Worm (Caenorhabditis elegans) whole organism, young adult: Measurements from ENCODE around the gene C25H3.16.
A peak's percentile ranks its signal among the peaks of the same experiment; 100 is the strongest.

Experiments
- B0336.3 ChIP-seq: fragments of 200-800 bp; sonication (Bioruptor generic); IDR thresholded peaks from 2 replicates; pipeline ENCODE4 v1.3.6; 2022; ENCODE audit warnings: missing genetic modification characterization, missing compliant biosample characterization
- C17E4.6 ChIP-seq: fragments of 200-800 bp; sonication (Bioruptor generic); IDR thresholded peaks from 2 replicates; pipeline ENCODE4 v1.3.6; 2022; ENCODE audit warnings: missing genetic modification reagents, missing genetic modification characterization, missing compliant biosample characterization
- D2030.7 ChIP-seq: fragments of 200-800 bp; sonication (Bioruptor generic); IDR thresholded peaks from 2 replicates; pipeline ENCODE4 v1.3.6; 2022; ENCODE audit warnings: missing genetic modification reagents, missing genetic modification characterization, missing compliant biosample characterization
- F10E7.11 ChIP-seq: sonication (generic microtip); optimal IDR thresholded peaks from 2 replicates; lab custom pipeline; 2017; ENCODE audit warnings: mild to moderate bottlenecking, missing genetic modification characterization, moderate library complexity, missing compliant biosample characterization
- F22D6.2 ChIP-seq: sonication (generic microtip); optimal IDR thresholded peaks from 2 replicates; lab custom pipeline; 2016; ENCODE audit warnings: mild to moderate bottlenecking, missing genetic modification characterization, missing compliant biosample characterization
- F37B4.10 ChIP-seq: fragments of 200-800 bp; sonication (Bioruptor generic); IDR thresholded peaks from 2 replicates; pipeline ENCODE4 v1.3.6; 2022; ENCODE audit warnings: missing genetic modification characterization, missing compliant biosample characterization
- F52B5.7 ChIP-seq: sonication (generic microtip); optimal IDR thresholded peaks from 2 replicates; lab custom pipeline; 2016; ENCODE audit warnings: mild to moderate bottlenecking, missing genetic modification characterization, missing compliant biosample characterization
- T26A5.8 ChIP-seq: sonication (generic microtip); optimal IDR thresholded peaks from 2 replicates; lab custom pipeline; 2016; ENCODE audit warnings: missing genetic modification characterization, missing compliant biosample characterization
- Y56A3A.18 ChIP-seq: fragments of 200-800 bp; sonication (Bioruptor generic); IDR thresholded peaks from 2 replicates; pipeline ENCODE4 v1.3.6; 2022; ENCODE audit warnings: missing genetic modification reagents, missing genetic modification characterization, missing compliant biosample characterization
- Y67H2A.10 ChIP-seq: fragments of 200-800 bp; sonication (Bioruptor generic); conservative IDR thresholded peaks from 2 replicates; pipeline ENCODE4 v1.3.6; 2022; ENCODE audit warnings: missing genetic modification reagents, missing genetic modification characterization, missing compliant biosample characterization
- ZK185.1 ChIP-seq: sonication (generic microtip); optimal IDR thresholded peaks from 2 replicates; lab custom pipeline; 2016; ENCODE audit warnings: mild to moderate bottlenecking, missing genetic modification characterization, missing compliant biosample characterization; ENCODE audit not compliant: poor library complexity, severe bottlenecking
- attf-5 ChIP-seq: fragments of 200-800 bp; sonication (Bioruptor generic); optimal IDR thresholded peaks from 2 replicates; lab custom pipeline; 2018; ENCODE audit warnings: mild to moderate bottlenecking, missing genetic modification characterization, missing compliant biosample characterization
- bed-1 ChIP-seq: fragments of 200-800 bp; sonication (Bioruptor generic); IDR thresholded peaks from 2 replicates; pipeline ENCODE4 v1.3.6; 2022; ENCODE audit warnings: missing genetic modification reagents, missing genetic modification characterization, missing compliant biosample characterization
- cebp-2 ChIP-seq: fragments of 200-800 bp; sonication (Bioruptor generic); IDR thresholded peaks from 2 replicates; pipeline ENCODE4 v1.3.6; 2022; ENCODE audit warnings: missing genetic modification characterization, missing compliant biosample characterization
- ceh-100 ChIP-seq: fragments of 200-800 bp; sonication (Bioruptor generic); IDR thresholded peaks from 2 replicates; pipeline ENCODE4 v1.3.6; 2022; ENCODE audit warnings: missing genetic modification reagents, missing genetic modification characterization, missing compliant biosample characterization
- ceh-27 ChIP-seq: fragments of 200-800 bp; sonication (Bioruptor generic); optimal IDR thresholded peaks from 2 replicates; lab custom pipeline; 2018; ENCODE audit warnings: mild to moderate bottlenecking, missing genetic modification characterization, moderate library complexity, missing compliant biosample characterization
- ceh-58 ChIP-seq: fragments of 200-800 bp; sonication (Bioruptor generic); IDR thresholded peaks from 2 replicates; pipeline ENCODE4 v1.3.6; 2022; ENCODE audit warnings: missing genetic modification characterization, missing compliant biosample characterization
- ceh-79 ChIP-seq: sonication (generic microtip); optimal IDR thresholded peaks from 2 replicates; lab custom pipeline; 2017; ENCODE audit warnings: mild to moderate bottlenecking, missing genetic modification characterization, missing compliant biosample characterization
- chd-7 ChIP-seq: sonication (generic microtip); optimal IDR thresholded peaks from 2 replicates; lab custom pipeline; 2016; ENCODE audit warnings: mild to moderate bottlenecking, missing genetic modification characterization, moderate library complexity, missing compliant biosample characterization
- dpff-1 ChIP-seq: sonication (generic microtip); optimal IDR thresholded peaks from 2 replicates; lab custom pipeline; 2017; ENCODE audit warnings: mild to moderate bottlenecking, missing genetic modification characterization, missing compliant biosample characterization
- egl-44 ChIP-seq: fragments of 200-800 bp; sonication (Bioruptor generic); IDR thresholded peaks from 2 replicates; pipeline ENCODE4 v1.3.6; 2022; ENCODE audit warnings: missing genetic modification reagents, missing genetic modification characterization, missing compliant biosample characterization
- hlh-12 ChIP-seq: sonication (generic microtip); optimal IDR thresholded peaks from 2 replicates; lab custom pipeline; 2016; ENCODE audit warnings: missing genetic modification characterization, missing compliant biosample characterization
- hlh-26 ChIP-seq: fragments of 200-800 bp; sonication (Bioruptor generic); conservative IDR thresholded peaks from 2 replicates; pipeline ENCODE4 v1.3.6; 2022; ENCODE audit warnings: missing genetic modification reagents, missing genetic modification characterization, missing compliant biosample characterization
- hmg-1.2 ChIP-seq: fragments of 200-800 bp; sonication (Bioruptor generic); IDR thresholded peaks from 2 replicates; pipeline ENCODE4 v1.3.6; 2022; ENCODE audit warnings: missing genetic modification reagents, missing genetic modification characterization, missing compliant biosample characterization
- hmg-20 ChIP-seq: fragments of 200-800 bp; sonication (Bioruptor generic); IDR thresholded peaks from 2 replicates; pipeline ENCODE4 v1.3.6; 2022; ENCODE audit warnings: missing genetic modification reagents, missing genetic modification characterization, missing compliant biosample characterization
- hsf-1 ChIP-seq: fragments of 200-800 bp; sonication (Bioruptor generic); IDR thresholded peaks from 2 replicates; pipeline ENCODE4 v1.3.6; 2022; ENCODE audit warnings: missing genetic modification reagents, missing genetic modification characterization, missing compliant biosample characterization
- madf-6 ChIP-seq: fragments of 200-800 bp; sonication (Bioruptor generic); IDR thresholded peaks from 2 replicates; pipeline ENCODE4 v1.3.6; 2022; ENCODE audit warnings: missing genetic modification reagents, missing genetic modification characterization, missing compliant biosample characterization
- madf-8 ChIP-seq: fragments of 200-800 bp; sonication (Bioruptor generic); conservative IDR thresholded peaks from 2 replicates; pipeline ENCODE4 v1.3.6; 2022; ENCODE audit warnings: missing genetic modification reagents, missing genetic modification characterization, missing compliant biosample characterization
- mcd-1 ChIP-seq: fragments of 200-800 bp; sonication (Bioruptor generic); IDR thresholded peaks from 2 replicates; pipeline ENCODE4 v1.3.6; 2022; ENCODE audit warnings: missing genetic modification reagents, missing genetic modification characterization, missing compliant biosample characterization
- mes-4 ChIP-seq: sonication (generic microtip); optimal IDR thresholded peaks from 2 replicates; lab custom pipeline; 2016; ENCODE audit warnings: missing genotype, missing genetic modification characterization, missing compliant biosample characterization
- mxl-1 ChIP-seq: sonication (generic microtip); optimal IDR thresholded peaks from 2 replicates; lab custom pipeline; 2016; ENCODE audit warnings: missing genetic modification characterization, missing compliant biosample characterization
- nfya-2 ChIP-seq: fragments of 200-800 bp; sonication (Bioruptor generic); IDR thresholded peaks from 2 replicates; pipeline ENCODE4 v1.3.6; 2022; ENCODE audit warnings: missing genetic modification reagents, missing genetic modification characterization, missing compliant biosample characterization
- nfyb-1 ChIP-seq: fragments of 200-800 bp; sonication (Bioruptor generic); IDR thresholded peaks from 2 replicates; pipeline ENCODE4 v1.3.6; 2022; ENCODE audit warnings: missing genetic modification reagents, missing genetic modification characterization, missing compliant biosample characterization
- nhr-179 ChIP-seq: sonication (generic microtip); optimal IDR thresholded peaks from 2 replicates; lab custom pipeline; 2016; ENCODE audit warnings: mild to moderate bottlenecking, missing genetic modification characterization, missing compliant biosample characterization
- pha-4 ChIP-seq: fragments of 150-350 bp; sonication (generic microtip); optimal IDR thresholded peaks from 2 replicates; lab custom pipeline; 2014; ENCODE audit warnings: missing biosample characterization, missing genetic modification reagents, missing genetic modification characterization
- rec-8 ChIP-seq, 2 experiments: sonication (generic microtip); optimal IDR thresholded peaks; 2 replicates each; lab custom pipeline; 2016; ENCODE audit warnings: mild to moderate bottlenecking in 2 of 2, missing genetic modification characterization in 2 of 2, missing genetic modification reagents in 2 of 2, missing genotype in 2 of 2, missing biosample characterization in 1 of 2, missing compliant biosample characterization in 1 of 2, moderate library complexity in 1 of 2
- repo-1 ChIP-seq: sonication (generic microtip); optimal IDR thresholded peaks from 2 replicates; lab custom pipeline; 2017; ENCODE audit warnings: mild to moderate bottlenecking, missing genetic modification characterization, missing compliant biosample characterization
- rpc-1 ChIP-seq, 2 experiments: fragments of 150-350 bp in 1 of 2; sonication (generic microtip) in 1 of 2; optimal IDR thresholded peaks; 2 replicates each; lab custom pipeline; 2014 to 2018; ENCODE audit warnings: missing biosample characterization in 1 of 2, missing genetic modification characterization in 1 of 2, missing genetic modification reagents in 1 of 2, missing genotype in 1 of 2
- sea-2 ChIP-seq: fragments of 200-800 bp; sonication (Bioruptor generic); IDR thresholded peaks from 2 replicates; pipeline ENCODE4 v1.3.6; 2022; ENCODE audit warnings: missing genetic modification characterization, missing compliant biosample characterization
- snpc-4 ChIP-seq, 5 experiments: fragments of 150-350 bp in 1 of 5; sonication (generic microtip) in 4 of 5; optimal IDR thresholded peaks; 2 replicates each; lab custom pipeline; 2014 to 2018; ENCODE audit warnings: missing genetic modification characterization in 5 of 5, missing biosample characterization in 3 of 5, antibody characterized with exemption in 2 of 5, mild to moderate bottlenecking in 2 of 5, missing compliant biosample characterization in 2 of 5, missing genotype in 2 of 5, moderate library complexity in 2 of 5, missing genetic modification reagents in 1 of 5
- tbp1 ChIP-seq: fragments of 200-800 bp; sonication (Bioruptor generic); optimal IDR thresholded peaks from 2 replicates; lab custom pipeline; 2018; ENCODE audit warnings: mild to moderate bottlenecking, missing genetic modification characterization, missing compliant biosample characterization
- tbx-9 ChIP-seq: sonication (generic microtip); optimal IDR thresholded peaks from 2 replicates; lab custom pipeline; 2016; ENCODE audit warnings: borderline replicate concordance, missing genetic modification characterization, inconsistent platforms, missing compliant biosample characterization
- xnd-1 ChIP-seq: sonication (generic microtip); optimal IDR thresholded peaks from 2 replicates; lab custom pipeline; 2016; ENCODE audit warnings: missing genotype, missing genetic modification reagents, missing genetic modification characterization, missing compliant biosample characterization
- zim-3 ChIP-seq: sonication (generic microtip); optimal IDR thresholded peaks from 2 replicates; lab custom pipeline; 2017; ENCODE audit warnings: mild to moderate bottlenecking, missing genetic modification characterization, moderate library complexity, missing compliant biosample characterization
- ztf-26 ChIP-seq: sonication (generic microtip); optimal IDR thresholded peaks from 2 replicates; lab custom pipeline; 2017; ENCODE audit warnings: missing genetic modification characterization, missing compliant biosample characterization
- ztf-28 ChIP-seq: fragments of 200-800 bp; sonication (Bioruptor generic); IDR thresholded peaks from 2 replicates; pipeline ENCODE4 v1.3.6; 2022; ENCODE audit warnings: missing genetic modification reagents, missing genetic modification characterization, missing compliant biosample characterization

The C25H3.16 gene

DNA sequence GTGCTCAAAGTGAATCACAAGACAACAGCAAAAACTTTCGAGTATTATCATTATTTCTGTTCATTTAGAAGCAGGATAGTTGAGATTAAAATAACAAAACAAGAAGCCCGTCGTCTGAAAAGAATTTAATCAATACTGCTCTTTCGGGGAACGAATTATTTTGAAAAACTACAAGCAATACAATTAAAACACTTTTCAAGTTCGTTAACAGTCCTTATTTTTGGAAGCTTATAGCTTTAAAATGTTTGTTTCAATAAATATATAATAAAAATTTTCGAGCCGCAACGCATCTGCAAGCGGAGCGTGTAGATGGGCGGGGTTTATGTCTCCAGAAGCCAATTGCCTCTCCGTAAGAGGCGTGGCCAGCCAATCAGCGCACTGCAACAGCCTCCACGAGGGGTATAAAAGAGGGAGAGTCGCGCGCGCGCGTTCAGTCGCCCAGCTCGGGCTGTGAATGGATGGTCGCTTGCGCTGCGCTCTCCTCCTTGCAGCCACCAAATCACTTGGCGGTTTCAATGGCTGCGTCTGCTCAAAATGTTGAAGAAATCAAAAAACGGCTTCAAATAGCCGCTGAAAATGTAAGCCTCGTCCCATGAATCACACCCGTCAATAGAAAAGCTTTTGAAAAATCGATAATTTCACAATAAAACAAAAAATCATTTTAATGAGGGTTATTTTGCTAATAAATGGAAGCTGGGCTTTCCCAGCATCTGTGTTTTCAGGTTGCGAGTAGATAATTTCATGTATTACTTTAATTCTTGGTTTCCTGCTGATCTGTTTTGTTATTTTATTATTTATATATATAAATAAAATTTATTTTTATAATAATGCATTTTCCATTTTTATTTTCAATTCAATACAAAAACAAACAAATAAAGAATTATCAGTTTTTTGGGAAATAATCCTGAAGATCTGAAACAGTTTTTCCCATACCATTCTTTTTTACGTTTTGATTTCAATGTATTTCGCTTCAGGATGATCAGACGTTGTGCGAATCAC, 5.1 kb upstream of the C25H3.16 start, which contains the start of the genes ift-43 and mdt-26 (continued):
- TF ChIP-seq C17E4.6 = peak; percentile 53; the same call in 1 of the 2 replicates
- peak; percentile 85 for TF ChIP-seq mcd-1 (GFP tag; lab: Robert Waterston, UW)
- TF ChIP-seq sea-2 (GFP tag; lab: Robert Waterston, UW) = 0 out of 2 replicates have a peak, but pooled peaks have one; percentile 65
- TF ChIP-seq ZK185.1 = peak; percentile 57
- no peak for TF ChIP-seq xnd-1 (tag; lab: Kevin White, UChicago)
- TF ChIP-seq snpc-4 (GFP tag; optimal IDR thresholded peaks at IDR 0.05; lab: Kevin White, UChicago) = peak; percentile 59
- TF ChIP-seq snpc-4 (tag; optimal IDR thresholded peaks at IDR 0.05; lab: Kevin White, UChicago) = peak in 2 of 4 experiments; percentile 31 to 49
- peak; percentile 76 for TF ChIP-seq tbp1 (GFP tag; lab: Kevin White, UChicago)
- TF ChIP-seq chd-7 (tag; lab: Kevin White, UChicago) = peak; percentile 73
- peak; percentile 10 for TF ChIP-seq madf-8 (GFP tag; lab: Robert Waterston, UW)
- TF ChIP-seq mxl-1 (tag; lab: Kevin White, UChicago) = no peak
- TF ChIP-seq ceh-100 (GFP tag; lab: Robert Waterston, UW) = peak; percentile 80
- TF ChIP-seq madf-6 (GFP tag; lab: Robert Waterston, UW) = peak; percentile 62
- TF ChIP-seq D2030.7 (GFP tag; lab: Robert Waterston, UW) = peak; percentile 72
- TF ChIP-seq bed-1 = 0 out of 2 replicates have a peak, but pooled peaks have one; percentile 86
- no peak for TF ChIP-seq F10E7.11
- TF ChIP-seq ceh-79 (tag; lab: Kevin White, UChicago) = no peak
- no peak for TF ChIP-seq ceh-58 (GFP tag; lab: Robert Waterston, UW)
- peak; percentile 100 for TF ChIP-seq nfyb-1 (GFP tag; lab: Robert Waterston, UW)
- TF ChIP-seq Y56A3A.18 (GFP tag; lab: Robert Waterston, UW) = no peak
- TF ChIP-seq B0336.3 (GFP tag; lab: Robert Waterston, UW) = no peak
- no peak for TF ChIP-seq nhr-179
- TF ChIP-seq cebp-2 (GFP tag; lab: Robert Waterston, UW) = 0 out of 2 replicates have a peak, but pooled peaks have one; percentile 40
- peak; percentile 81 for TF ChIP-seq egl-44
- TF ChIP-seq nfya-2 (GFP tag; lab: Robert Waterston, UW) = peak; percentile 100
- peak; percentile 11 to 40 for TF ChIP-seq rec-8 (tag; optimal IDR thresholded peaks at IDR 0.05; lab: Kevin White, UChicago)
- TF ChIP-seq hsf-1 (GFP tag; lab: Robert Waterston, UW) = no peak
- TF ChIP-seq T26A5.8 (tag; lab: Kevin White, UChicago) = no peak
- TF ChIP-seq mes-4 (tag; lab: Kevin White, UChicago) = no peak
- TF ChIP-seq zim-3 (tag; lab: Kevin White, UChicago) = peak; percentile 72
- no peak for TF ChIP-seq F37B4.10
- peak; percentile 65 for TF ChIP-seq repo-1 (tag; lab: Kevin White, UChicago)
- TF ChIP-seq hmg-20 (GFP tag; lab: Robert Waterston, UW) = peak; percentile 10; the same call in 1 of the 2 replicates
- no peak for TF ChIP-seq hlh-12 (tag; lab: Kevin White, UChicago)
- TF ChIP-seq hmg-1.2 = peak; percentile 56
- no peak for TF ChIP-seq F52B5.7 (tag; lab: Kevin White, UChicago)
- peak; percentile 77 for TF ChIP-seq attf-5
- TF ChIP-seq, all 124 proteins: peak for 74

DNA sequence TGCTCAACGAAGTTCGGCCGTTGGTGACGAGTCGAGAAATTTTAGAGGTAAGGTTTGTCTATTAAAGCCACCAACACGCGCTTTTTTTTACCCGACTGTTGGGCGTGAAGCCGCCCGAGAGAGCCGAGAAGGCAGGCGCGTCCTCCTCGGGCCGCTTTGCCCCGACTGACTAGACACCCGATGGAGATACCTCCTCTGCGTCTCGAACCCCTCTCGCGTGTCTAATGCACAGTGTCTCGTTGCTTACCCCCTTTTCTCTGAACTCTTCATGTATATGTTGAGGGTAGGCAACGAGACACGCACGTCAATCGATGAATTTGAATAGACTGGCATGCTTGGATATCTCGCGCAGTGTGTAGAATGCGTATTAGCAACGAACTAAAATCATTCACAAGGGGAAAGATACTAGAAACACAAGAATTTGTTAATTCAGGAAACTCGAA, 4.3 kb upstream of the C25H3.16 start:
- TF ChIP-seq T26A5.8 (tag; lab: Kevin White, UChicago) = peak; percentile 98
- TF ChIP-seq tbx-9 = peak; percentile 99
- peak; percentile 85 for TF ChIP-seq Y67H2A.10 (GFP tag; lab: Robert Waterston, UW)
- TF ChIP-seq hlh-26 (GFP tag; lab: Robert Waterston, UW) = 0 out of 2 replicates have a peak, but pooled peaks have one; percentile 78
- TF ChIP-seq rpc-1 (optimal IDR thresholded peaks at IDR 0.05; lab: Kevin White, UChicago) = no peak
- no peak for TF ChIP-seq rpc-1 (tag; optimal IDR thresholded peaks at IDR 0.05; lab: Kevin White, UChicago)
- TF ChIP-seq F22D6.2 = peak; percentile 16
- TF ChIP-seq ztf-26 (tag; lab: Kevin White, UChicago) = peak; percentile 96
- TF ChIP-seq ztf-28 = peak; percentile 93
- TF ChIP-seq ceh-100 (GFP tag; lab: Robert Waterston, UW) = peak; percentile 90
- TF ChIP-seq F52B5.7 (tag; lab: Kevin White, UChicago) = peak; percentile 100
- peak; percentile 88 for TF ChIP-seq ceh-27 (GFP tag; lab: Kevin White, UChicago)
- TF ChIP-seq pha-4 (tag; lab: Kevin White, UChicago) = no peak
- peak; percentile 99 for TF ChIP-seq dpff-1 (tag; lab: Kevin White, UChicago)
